Worm (Caenorhabditis elegans) whole organism, L4 larva: ENCODE results near the gene B0464.6.

Experiments used
- F10B5.3 ChIP-seq: sonication (generic microtip); optimal IDR thresholded peaks from 2 replicates; lab custom pipeline; 2016; ENCODE audit warnings: mild to moderate bottlenecking, missing genetic modification characterization, missing compliant biosample characterization
- F37D6.2 ChIP-seq: sonication (generic microtip); optimal IDR thresholded peaks from 2 replicates; lab custom pipeline; 2016; ENCODE audit warnings: mild to moderate bottlenecking, missing genetic modification characterization, missing compliant biosample characterization
- F44E2.7 ChIP-seq: fragments of 200-800 bp; sonication (Bioruptor generic); IDR thresholded peaks from 2 replicates; pipeline ENCODE4 v2.1.2; 2022; ENCODE audit warnings: missing genetic modification characterization, missing compliant biosample characterization
- R02D3.7 ChIP-seq: fragments of 150-350 bp; sonication (generic microtip); optimal IDR thresholded peaks from 3 replicates; lab custom pipeline; 2014; ENCODE audit warnings: missing biosample characterization, missing genetic modification characterization
- T26A8.4 ChIP-seq: fragments of 200-800 bp; sonication (Bioruptor generic); IDR thresholded peaks from 2 replicates; pipeline ENCODE4 v1.3.6; 2022; ENCODE audit warnings: missing genetic modification characterization, missing compliant biosample characterization
- Y5F2A.4 ChIP-seq: fragments of 200-800 bp; sonication (Bioruptor generic); optimal IDR thresholded peaks from 2 replicates; lab custom pipeline; 2018; ENCODE audit warnings: mild to moderate bottlenecking, missing genetic modification characterization, missing compliant biosample characterization
- Y75B8A.6 ChIP-seq: fragments of 200-800 bp; sonication (Bioruptor generic); IDR thresholded peaks from 2 replicates; pipeline ENCODE4 v1.3.6; 2022; ENCODE audit warnings: missing genetic modification reagents, missing genetic modification characterization, missing compliant biosample characterization
- ZK546.5 ChIP-seq, 2 experiments: sonication (generic microtip); optimal IDR thresholded peaks; 2 replicates each; lab custom pipeline; 2017; ENCODE audit warnings: missing biosample characterization in 2 of 2, missing genetic modification characterization in 2 of 2
- ama-1 ChIP-seq: fragments of 150-350 bp; optimal IDR thresholded peaks from 2 replicates; lab custom pipeline; 2014; ENCODE audit warnings: inconsistent platforms, mixed read lengths
- arid-1 ChIP-seq: fragments of 200-800 bp; sonication (Bioruptor generic); conservative IDR thresholded peaks from 2 replicates; pipeline ENCODE4 v1.3.6; 2022; ENCODE audit warnings: missing genetic modification reagents, missing genetic modification characterization, missing compliant biosample characterization
- ceh-82 ChIP-seq: sonication (generic microtip); optimal IDR thresholded peaks from 2 replicates; lab custom pipeline; 2017; ENCODE audit warnings: missing biosample characterization, missing genetic modification characterization
- cey-2 ChIP-seq: sonication (generic microtip); optimal IDR thresholded peaks from 3 replicates; lab custom pipeline; 2017; ENCODE audit warnings: missing genetic modification characterization, mild to moderate bottlenecking, missing compliant biosample characterization, antibody characterized with exemption, borderline replicate concordance; ENCODE audit not compliant: insufficient read depth
- ctbp-1 ChIP-seq: fragments of 200-800 bp; sonication (Bioruptor generic); IDR thresholded peaks from 2 replicates; pipeline ENCODE4 v1.3.6; 2022; ENCODE audit warnings: missing genetic modification reagents, missing genetic modification characterization, missing compliant biosample characterization
- daf-16 ChIP-seq, 3 experiments: sonication (generic microtip); optimal IDR thresholded peaks; 2 replicates each; lab custom pipeline; 2016 to 2017; ENCODE audit warnings: missing genetic modification characterization in 3 of 3, missing genetic modification reagents in 3 of 3, mild to moderate bottlenecking in 2 of 3, missing compliant biosample characterization in 2 of 3, missing biosample characterization in 1 of 3, moderate library complexity in 1 of 3
- daf-19 ChIP-seq: fragments of 200-800 bp; sonication (Bioruptor generic); conservative IDR thresholded peaks from 2 replicates; pipeline ENCODE4 v1.3.6; 2022; ENCODE audit warnings: missing genetic modification characterization, missing compliant biosample characterization
- daf-8 ChIP-seq: fragments of 200-800 bp; sonication (Bioruptor generic); IDR thresholded peaks from 2 replicates; pipeline ENCODE4 v1.3.6; 2022; ENCODE audit warnings: missing genetic modification characterization, missing compliant biosample characterization
- dpl-1 ChIP-seq: fragments of 150-350 bp; optimal IDR thresholded peaks from 2 replicates; lab custom pipeline; 2014; ENCODE audit warnings: missing biosample characterization, missing genetic modification reagents, missing genetic modification characterization
- fkh-10 ChIP-seq: fragments of 150-350 bp; optimal IDR thresholded peaks from 2 replicates; lab custom pipeline; 2014; ENCODE audit warnings: missing biosample characterization, missing genetic modification reagents, missing genetic modification characterization
- fos-1 ChIP-seq: fragments of 150-350 bp; optimal IDR thresholded peaks from 2 replicates; lab custom pipeline; 2014; ENCODE audit warnings: missing biosample characterization, missing genetic modification characterization
- gei-8 ChIP-seq: fragments of 200-800 bp; sonication (Bioruptor generic); optimal IDR thresholded peaks from 2 replicates; lab custom pipeline; 2018; ENCODE audit warnings: mild to moderate bottlenecking, missing genetic modification characterization, missing compliant biosample characterization
- hif-1 ChIP-seq, 2 experiments: sonication (generic microtip); optimal IDR thresholded peaks; 2 replicates each; lab custom pipeline; 2016 to 2017; ENCODE audit warnings: missing compliant biosample characterization in 2 of 2, missing genetic modification characterization in 2 of 2, missing genetic modification reagents in 2 of 2, missing genotype in 2 of 2, mild to moderate bottlenecking in 1 of 2
- hlh-11 ChIP-seq: fragments of 200-800 bp; sonication (Bioruptor generic); optimal IDR thresholded peaks from 2 replicates; lab custom pipeline; 2018; ENCODE audit warnings: mild to moderate bottlenecking, missing genetic modification characterization, missing compliant biosample characterization
- hmg-1.1 ChIP-seq: fragments of 200-800 bp; sonication (Bioruptor generic); IDR thresholded peaks from 2 replicates; pipeline ENCODE4 v1.3.6; 2022; ENCODE audit warnings: missing genetic modification reagents, missing genetic modification characterization, missing compliant biosample characterization
- lin-1 ChIP-seq: fragments of 200-800 bp; sonication (Bioruptor generic); IDR thresholded peaks from 2 replicates; pipeline ENCODE4 v1.3.6; 2022; ENCODE audit warnings: missing genetic modification reagents, missing genetic modification characterization, missing compliant biosample characterization
- lin-13 ChIP-seq: fragments of 150-350 bp; optimal IDR thresholded peaks from 2 replicates; lab custom pipeline; 2014; ENCODE audit warnings: missing biosample characterization, missing genetic modification reagents, missing genetic modification characterization
- lin-38 ChIP-seq: fragments of 200-800 bp; sonication (Bioruptor generic); IDR thresholded peaks from 2 replicates; pipeline ENCODE4 v1.3.6; 2022; ENCODE audit warnings: missing genetic modification reagents, missing genetic modification characterization, missing compliant biosample characterization
- madf-5 ChIP-seq, 2 experiments: fragments of 200-800 bp; sonication (Bioruptor generic); IDR thresholded peaks; 2 replicates each; pipeline ENCODE4 v1.3.6; 2022; ENCODE audit warnings: missing compliant biosample characterization in 2 of 2, missing genetic modification characterization in 2 of 2
- madf-9 ChIP-seq: fragments of 200-800 bp; sonication (Bioruptor generic); conservative IDR thresholded peaks from 2 replicates; pipeline ENCODE4 v1.3.6; 2022; ENCODE audit warnings: missing genetic modification reagents, missing genetic modification characterization, missing compliant biosample characterization
- mxl-2 ChIP-seq: fragments of 200-800 bp; sonication (Bioruptor generic); conservative IDR thresholded peaks from 2 replicates; pipeline ENCODE4 v1.3.6; 2022; ENCODE audit warnings: missing genetic modification reagents, missing genetic modification characterization, missing compliant biosample characterization
- nhr-11 ChIP-seq: fragments of 150-350 bp; optimal IDR thresholded peaks from 2 replicates; lab custom pipeline; 2014; ENCODE audit warnings: missing biosample characterization, missing genetic modification characterization
- nhr-237 ChIP-seq: sonication (generic microtip); optimal IDR thresholded peaks from 2 replicates; lab custom pipeline; 2017; ENCODE audit warnings: missing biosample characterization, missing genetic modification characterization
- saeg-2 ChIP-seq: fragments of 200-800 bp; sonication (Bioruptor generic); IDR thresholded peaks from 2 replicates; pipeline ENCODE4 v1.3.6; 2022; ENCODE audit warnings: missing genetic modification reagents, missing genetic modification characterization, missing compliant biosample characterization
- snpc-1.2 ChIP-seq: fragments of 200-800 bp; sonication (Bioruptor generic); IDR thresholded peaks from 2 replicates; pipeline ENCODE4 v1.3.6; 2022; ENCODE audit warnings: missing genetic modification reagents, missing genetic modification characterization, missing compliant biosample characterization
- tag-97 ChIP-seq: fragments of 200-800 bp; sonication (Bioruptor generic); IDR thresholded peaks from 2 replicates; pipeline ENCODE4 v1.3.6; 2022; ENCODE audit warnings: missing genetic modification characterization, missing compliant biosample characterization
- tra-1 ChIP-seq: fragments of 200-800 bp; sonication (Bioruptor generic); IDR thresholded peaks from 2 replicates; pipeline ENCODE4 v1.3.6; 2022; ENCODE audit warnings: missing genetic modification reagents, missing genetic modification characterization, missing compliant biosample characterization
- unc-39 ChIP-seq: sonication (generic microtip); optimal IDR thresholded peaks from 2 replicates; lab custom pipeline; 2017; ENCODE audit warnings: missing biosample characterization, missing genetic modification characterization
- unc-62 ChIP-seq, 3 experiments: fragments of 150-350 bp in 1 of 3; sonication (generic microtip); optimal IDR thresholded peaks in 2 of 3; peaks in 1 of 3; 1 replicate in 1 of 3; 2 replicates in 2 of 3; lab custom pipeline; 2014 to 2017; ENCODE audit warnings: missing biosample characterization in 3 of 3, missing genetic modification characterization in 3 of 3, missing genetic modification reagents in 3 of 3, missing genotype in 1 of 3
- zag-1 ChIP-seq: fragments of 150-350 bp; optimal IDR thresholded peaks from 2 replicates; lab custom pipeline; 2014; ENCODE audit warnings: missing biosample characterization, missing genetic modification characterization
- zfp-2 ChIP-seq: sonication (generic microtip); optimal IDR thresholded peaks from 2 replicates; lab custom pipeline; 2016; ENCODE audit warnings: mild to moderate bottlenecking, missing genetic modification characterization, missing compliant biosample characterization
- zfp-3 ChIP-seq: fragments of 200-800 bp; sonication (Bioruptor generic); conservative IDR thresholded peaks from 2 replicates; pipeline ENCODE4 v1.3.6; 2022; ENCODE audit warnings: missing genetic modification reagents, missing genetic modification characterization, missing compliant biosample characterization

The B0464.6 gene

ce11 chrIII:9441133-9441532, 24.6 kb downstream of the B0464.6 start, which contains the start of gene emb-30 (continued):
- TF ChIP-seq madf-5 (GFP tag; IDR thresholded peaks at IDR 0.05; lab: Robert Waterston, UW) (0 out of 4 replicates have a peak, but pooled peaks of 1 of the 2 experiments have one; percentile 2), F10B5.3 (tag; lab: Kevin White, UChicago) (no peak), zag-1 (tag; lab: Kevin White, UChicago) (no peak), cey-2 (tag; lab: Kevin White, UChicago) (no peak), gei-8 (GFP tag; lab: Kevin White, UChicago) (no peak), Y75B8A.6 (GFP tag; lab: Robert Waterston, UW) (no peak), lin-13 (GFP tag; lab: Kevin White, UChicago) (no peak), unc-62 (GFP tag; optimal IDR thresholded peaks at IDR 0.05 in 1 of 2; lab: Kevin White, UChicago) (peak in 1 of 2 experiments; percentile 8), unc-62 (tag; optimal IDR thresholded peaks at IDR 0.05; lab: Kevin White, UChicago) (no peak), Y5F2A.4 (GFP tag; lab: Kevin White, UChicago) (no peak), nhr-11 (tag; lab: Kevin White, UChicago) (no peak), ama-1 (lab: Kevin White, UChicago) (peak; percentile 88), daf-16 (GFP tag; optimal IDR thresholded peaks at IDR 0.05; lab: Kevin White, UChicago) (no peak), daf-16 (tag; optimal IDR thresholded peaks at IDR 0.05; lab: Kevin White, UChicago) (peak; percentile 12), ceh-82 (no peak), R02D3.7 (no peak), ZK546.5 (tag; optimal IDR thresholded peaks at IDR 0.05; lab: Kevin White, UChicago) (no peak), fkh-10 (GFP tag; lab: Kevin White, UChicago) (no peak), daf-19 (GFP tag; lab: Robert Waterston, UW) (no peak; the same call in 1 of the 2 replicates), snpc-1.2 (GFP tag; lab: Robert Waterston, UW) (no peak)

DNA sequence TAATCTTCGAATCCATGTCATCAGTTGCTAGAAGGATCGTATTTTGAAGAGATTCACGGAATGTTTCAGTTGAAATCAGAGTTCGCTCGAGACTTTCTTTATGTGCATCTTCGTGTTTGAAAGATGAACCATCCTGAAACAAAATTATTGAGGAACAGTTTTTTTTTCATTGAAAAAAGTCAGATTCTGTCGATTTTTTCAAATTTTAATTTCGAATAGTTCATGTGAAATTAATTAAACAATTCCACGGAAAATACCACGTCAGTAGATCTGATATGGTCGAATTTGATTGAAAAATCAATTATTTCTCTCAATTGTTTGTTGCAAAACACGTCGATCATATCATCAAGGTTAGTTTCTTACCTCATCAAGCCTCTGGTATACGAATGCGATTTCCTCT, 26.4 kb downstream of the B0464.6 start, which contains the start of gene F54C8.1:
Gene F54C8.1 (plus strand): TSS at position 301 of the 400 bp plus-strand sequence.
- TF ChIP-seq saeg-2 (GFP tag; lab: Robert Waterston, UW) (no peak), unc-39 (tag; lab: Kevin White, UChicago) (no peak), fkh-10 (GFP tag; lab: Kevin White, UChicago) (no peak), hmg-1.1 (GFP tag; lab: Robert Waterston, UW) (no peak), tag-97 (GFP tag; lab: Robert Waterston, UW) (no peak), zfp-3 (no peak), ctbp-1 (no peak), dpl-1 (GFP tag; lab: Kevin White, UChicago) (no peak), F10B5.3 (tag; lab: Kevin White, UChicago) (no peak), hif-1 (tag; optimal IDR thresholded peaks at IDR 0.05; lab: Kevin White, UChicago) (no peak), fos-1 (tag; lab: Kevin White, UChicago) (no peak)

DNA sequence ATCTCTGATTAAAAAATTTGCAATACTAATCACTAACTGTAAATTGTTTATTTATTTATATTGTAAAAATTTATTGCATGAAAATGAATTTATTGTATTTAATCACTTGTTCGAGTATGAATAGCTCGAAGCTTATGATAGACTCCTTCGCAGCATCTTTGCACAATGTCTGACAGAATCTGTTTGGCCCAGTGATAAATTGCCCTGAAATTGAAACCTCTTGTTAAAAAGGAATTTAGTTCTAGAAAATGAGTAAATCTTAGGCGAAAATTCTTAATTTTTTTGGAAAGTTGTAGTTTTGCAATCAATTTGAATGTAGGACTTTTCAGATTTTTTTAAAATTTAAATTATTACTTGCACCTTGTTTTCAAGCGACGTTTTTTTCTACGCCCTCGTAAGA, 30.8 kb downstream of the B0464.6 start:
- TF ChIP-seq T26A8.4 (no peak), lin-1 (GFP tag; lab: Robert Waterston, UW) (no peak), lin-38 (GFP tag; lab: Robert Waterston, UW) (peak; percentile 38), mxl-2 (GFP tag; lab: Robert Waterston, UW) (no peak), dpl-1 (GFP tag; lab: Kevin White, UChicago) (no peak), snpc-1.2 (GFP tag; lab: Robert Waterston, UW) (no peak), daf-8 (GFP tag; lab: Robert Waterston, UW) (no peak), F44E2.7 (GFP tag; lab: Robert Waterston, UW) (no peak), zfp-2 (tag; lab: Kevin White, UChicago) (no peak), tra-1 (GFP tag; lab: Robert Waterston, UW) (no peak), madf-9 (GFP tag; lab: Robert Waterston, UW) (no peak), F37D6.2 (tag; lab: Kevin White, UChicago) (no peak), zfp-3 (no peak), arid-1 (GFP tag; lab: Robert Waterston, UW) (peak; percentile 15; the same call in 1 of the 2 replicates), lin-13 (GFP tag; lab: Kevin White, UChicago) (no peak), hlh-11 (tag; lab: Kevin White, UChicago) (no peak), nhr-237 (tag; lab: Kevin White, UChicago) (no peak)
